Fruit fly (Drosophila melanogaster) whole organism, embryonic: Measurements from ENCODE around the gene CG13837.

ENCODE experiments used
- ATbp ChIP-seq: fragments of 200-800 bp; sonication (Bioruptor generic); optimal IDR thresholded peaks from 2 replicates; lab custom pipeline; 2017; ENCODE audit warnings: missing biosample characterization, mild to moderate bottlenecking, missing genetic modification characterization, missing genetic modification reagents
- CG11093 ChIP-seq: fragments of 200-800 bp; sonication (Bioruptor generic); IDR thresholded peaks from 3 replicates; pipeline ENCODE4 v1.3.6; 2022; ENCODE audit warnings: missing biosample characterization, missing genetic modification characterization
- CG11504 ChIP-seq: fragments of 200-800 bp; sonication (Bioruptor generic); optimal IDR thresholded peaks from 3 replicates; lab custom pipeline; 2019; ENCODE audit warnings: missing biosample characterization, mild to moderate bottlenecking, missing genetic modification characterization, moderate library complexity
- CG12071 ChIP-seq: fragments of 200-800 bp; sonication (Bioruptor generic); optimal IDR thresholded peaks from 3 replicates; lab custom pipeline; 2018; ENCODE audit warnings: missing biosample characterization, mild to moderate bottlenecking, missing genetic modification characterization
- CG12391 ChIP-seq: fragments of 200-800 bp; sonication (Bioruptor generic); optimal IDR thresholded peaks from 3 replicates; lab custom pipeline; 2018; ENCODE audit warnings: missing biosample characterization, mild to moderate bottlenecking, missing genetic modification characterization, moderate library complexity
- CG13296 ChIP-seq: fragments of 200-800 bp; sonication (Bioruptor generic); optimal IDR thresholded peaks from 3 replicates; lab custom pipeline; 2018; ENCODE audit warnings: missing biosample characterization, mild to moderate bottlenecking, missing genetic modification characterization
- CG14014 ChIP-seq: fragments of 200-800 bp; sonication (Bioruptor generic); IDR thresholded peaks from 2 replicates; pipeline ENCODE4 v1.3.6; 2022; ENCODE audit warnings: missing biosample characterization, missing genetic modification characterization
- CG14710 ChIP-seq: fragments of 200-800 bp; sonication (Bioruptor generic); optimal IDR thresholded peaks from 3 replicates; lab custom pipeline; 2019; ENCODE audit warnings: missing biosample characterization, mild to moderate bottlenecking, missing genetic modification characterization, moderate library complexity
- CG17568 ChIP-seq: fragments of 200-800 bp; sonication (Bioruptor generic); optimal IDR thresholded peaks from 2 replicates; lab custom pipeline; 2018; ENCODE audit warnings: missing biosample characterization, mild to moderate bottlenecking, missing genetic modification characterization, moderate library complexity
- CG18011 ChIP-seq: fragments of 200-800 bp; sonication (Bioruptor generic); optimal IDR thresholded peaks from 2 replicates; lab custom pipeline; 2017; ENCODE audit warnings: missing biosample characterization, missing genetic modification characterization, mild to moderate bottlenecking, moderate library complexity, missing genotype
- CG18599 ChIP-seq: fragments of 200-800 bp; sonication (Bioruptor generic); optimal IDR thresholded peaks from 3 replicates; lab custom pipeline; 2017; ENCODE audit warnings: missing biosample characterization, missing genetic modification characterization, mild to moderate bottlenecking, moderate library complexity, missing genetic modification reagents
- CG34376 ChIP-seq: fragments of 200-800 bp; sonication (Bioruptor generic); optimal IDR thresholded peaks from 2 replicates; lab custom pipeline; 2018; ENCODE audit warnings: missing biosample characterization, mild to moderate bottlenecking, missing genetic modification characterization
- CG7357 ChIP-seq: fragments of 200-800 bp; sonication (Bioruptor generic); IDR thresholded peaks from 3 replicates; pipeline ENCODE4 v1.3.6; 2022; ENCODE audit warnings: missing biosample characterization, missing genetic modification characterization
- CG9437 ChIP-seq: fragments of 200-800 bp; sonication (Bioruptor generic); optimal IDR thresholded peaks from 2 replicates; lab custom pipeline; 2018; ENCODE audit warnings: missing biosample characterization, mild to moderate bottlenecking, missing genetic modification characterization
- Chrac-16 ChIP-seq: fragments of 200-800 bp; sonication (Bioruptor generic); optimal IDR thresholded peaks from 3 replicates; lab custom pipeline; 2016; ENCODE audit warnings: missing biosample characterization, missing genetic modification characterization
- Dek ChIP-seq: fragments of 200-800 bp; sonication (Bioruptor generic); optimal IDR thresholded peaks from 3 replicates; lab custom pipeline; 2019; ENCODE audit warnings: missing biosample characterization, mild to moderate bottlenecking, missing genetic modification characterization, moderate library complexity
- Dll ChIP-seq: fragments of 200-800 bp; sonication (Bioruptor generic); IDR thresholded peaks from 4 replicates; pipeline ENCODE4 v1.3.6; 2022; ENCODE audit warnings: missing biosample characterization, missing genetic modification characterization; ENCODE audit not compliant: partially characterized antibody
- Fer1 ChIP-seq: fragments of 200-800 bp; sonication (Bioruptor generic); optimal IDR thresholded peaks from 2 replicates; lab custom pipeline; 2017; ENCODE audit warnings: missing biosample characterization, mild to moderate bottlenecking, missing genetic modification characterization
- Gug ChIP-seq: fragments of 200-800 bp; sonication (Bioruptor generic); IDR thresholded peaks from 4 replicates; pipeline ENCODE4 v1.3.6; 2022; ENCODE audit warnings: missing biosample characterization, missing genetic modification characterization
- Med ChIP-seq: fragments of 200-800 bp; sonication (Bioruptor generic); peaks from one replicate; lab custom pipeline; 2016; ENCODE audit warnings: missing biosample characterization, missing genetic modification characterization, mild to moderate bottlenecking, inconsistent platforms, moderate library complexity
- Scr ChIP-seq: fragments of 200-800 bp; sonication (Bioruptor generic); IDR thresholded peaks from 2 replicates; pipeline ENCODE4 v1.3.6; 2022; ENCODE audit warnings: missing biosample characterization, missing genetic modification characterization; ENCODE audit not compliant: partially characterized antibody
- abd-A ChIP-seq: fragments of 200-800 bp; sonication (Bioruptor generic); optimal IDR thresholded peaks from 3 replicates; lab custom pipeline; 2019; ENCODE audit warnings: missing biosample characterization, mild to moderate bottlenecking, missing genetic modification characterization, moderate library complexity
- aop ChIP-seq: fragments of 200-800 bp; sonication (Bioruptor generic); IDR thresholded peaks from 2 replicates; pipeline ENCODE4 v1.3.6; 2022; ENCODE audit warnings: missing biosample characterization, missing genetic modification characterization
- dan ChIP-seq: fragments of 200-800 bp; sonication (Bioruptor generic); IDR thresholded peaks from 2 replicates; pipeline ENCODE4 v1.3.6; 2022; ENCODE audit warnings: missing biosample characterization, missing genetic modification characterization
- dm ChIP-seq: fragments of 200-800 bp; sonication (Bioruptor generic); optimal IDR thresholded peaks from 3 replicates; lab custom pipeline; 2016; ENCODE audit warnings: missing biosample characterization, missing genetic modification characterization
- emc ChIP-seq: fragments of 200-800 bp; sonication (Bioruptor generic); optimal IDR thresholded peaks from 2 replicates; lab custom pipeline; 2016; ENCODE audit warnings: missing biosample characterization, missing genetic modification characterization
- en ChIP-seq: fragments of 200-800 bp; sonication (Bioruptor generic); optimal IDR thresholded peaks from 2 replicates; lab custom pipeline; 2016; ENCODE audit warnings: missing biosample characterization, missing genetic modification characterization
- fru ChIP-seq: fragments of >200 bp; optimal IDR thresholded peaks from 2 replicates; lab custom pipeline; 2017
- fu2 ChIP-seq: fragments of 200-800 bp; sonication (Bioruptor generic); optimal IDR thresholded peaks from 2 replicates; lab custom pipeline; 2016; ENCODE audit warnings: missing biosample characterization, missing genetic modification characterization
- gro ChIP-seq: fragments of 200-800 bp; sonication (Bioruptor generic); optimal IDR thresholded peaks from 2 replicates; lab custom pipeline; 2016; ENCODE audit warnings: missing biosample characterization, missing genetic modification characterization
- kay ChIP-seq: fragments of 200-800 bp; sonication (Bioruptor generic); optimal IDR thresholded peaks from 2 replicates; lab custom pipeline; 2016; ENCODE audit warnings: missing biosample characterization, missing genetic modification characterization
- lab ChIP-seq: fragments of 200-800 bp; sonication (Bioruptor generic); optimal IDR thresholded peaks from 3 replicates; lab custom pipeline; 2017; ENCODE audit warnings: missing biosample characterization, missing genetic modification characterization, mild to moderate bottlenecking, moderate library complexity, missing genetic modification reagents
- mirr ChIP-seq: fragments of 200-800 bp; sonication (Bioruptor generic); optimal IDR thresholded peaks from 3 replicates; lab custom pipeline; 2018; ENCODE audit warnings: missing biosample characterization, mild to moderate bottlenecking, missing genetic modification characterization
- nmo ChIP-seq: fragments of 200-800 bp; sonication (Bioruptor generic); optimal IDR thresholded peaks from 2 replicates; lab custom pipeline; 2018; ENCODE audit warnings: missing biosample characterization, mild to moderate bottlenecking, missing genetic modification characterization, moderate library complexity
- repo ChIP-seq: fragments of 200-800 bp; sonication (Bioruptor generic); optimal IDR thresholded peaks from 2 replicates; lab custom pipeline; 2016; ENCODE audit warnings: missing biosample characterization, missing genetic modification characterization
- sc ChIP-seq, 3 experiments: fragments of >200 bp in 2 of 3; fragments of 200-800 bp in 1 of 3; sonication (Bioruptor generic) in 1 of 3; optimal IDR thresholded peaks; 2 replicates in 2 of 3; 3 replicates in 1 of 3; lab custom pipeline; 2017; ENCODE audit warnings: mild to moderate bottlenecking in 1 of 3, missing biosample characterization in 1 of 3, missing genetic modification characterization in 1 of 3, missing genetic modification reagents in 1 of 3
- sisA ChIP-seq: fragments of 200-800 bp; sonication (Bioruptor generic); IDR thresholded peaks from 2 replicates; pipeline ENCODE4 v1.3.6; 2022; ENCODE audit warnings: missing biosample characterization, missing genetic modification characterization
- sr ChIP-seq: fragments of 200-800 bp; sonication (Bioruptor generic); IDR thresholded peaks from 3 replicates; pipeline ENCODE4 v1.3.6; 2022; ENCODE audit warnings: missing biosample characterization, missing genetic modification characterization
- tgo ChIP-seq: fragments of 200-800 bp; sonication (Bioruptor generic); IDR thresholded peaks from 3 replicates; pipeline ENCODE4 v1.3.6; 2022; ENCODE audit warnings: missing biosample characterization, missing genetic modification characterization
- unc-4 ChIP-seq: fragments of 200-800 bp; sonication (Bioruptor generic); IDR thresholded peaks from 2 replicates; pipeline ENCODE4 v1.3.6; 2022; ENCODE audit warnings: missing biosample characterization, missing genetic modification characterization; ENCODE audit not compliant: partially characterized antibody
- unpg ChIP-seq: fragments of 200-800 bp; sonication (Bioruptor generic); optimal IDR thresholded peaks from 3 replicates; lab custom pipeline; 2018; ENCODE audit warnings: missing biosample characterization, mild to moderate bottlenecking, missing genetic modification characterization, moderate library complexity

Gene CG13837

dm6 chr3R:23048690-23049118, 4.9 kb downstream of the CG13837 start (continued):
- TF ChIP-seq fu2 (GFP tag; lab: Kevin White, UChicago) (no peak), ATbp (GFP tag; lab: Kevin White, UChicago) (peak; percentile 81), tgo (peak; percentile 75), Fer1 (GFP tag; lab: Kevin White, UChicago) (peak; percentile 72), CG12391 (tag; lab: Kevin White, UChicago) (peak; percentile 81), unpg (GFP tag; lab: Kevin White, UChicago) (peak; percentile 88), dan (GFP tag; lab: Robert Waterston, UW) (no peak), CG17568 (GFP tag; lab: Kevin White, UChicago) (peak; percentile 41), dm (GFP tag; lab: Kevin White, UChicago) (peak; percentile 18), mirr (no peak), emc (GFP tag; lab: Kevin White, UChicago) (no peak), repo (GFP tag; lab: Kevin White, UChicago) (peak; percentile 14), CG12071 (GFP tag; lab: Kevin White, UChicago) (peak; percentile 43), kay (peak; percentile 50), Med (GFP tag; lab: Kevin White, UChicago) (peak; percentile 71), CG7357 (GFP tag; lab: Robert Waterston, UW) (peak; percentile 54; the same call in 1 of the 3 replicates), CG14710 (tag; lab: Kevin White, UChicago) (peak; percentile 74), Dek (tag; lab: Kevin White, UChicago) (peak; percentile 63), nmo (GFP tag; lab: Kevin White, UChicago) (peak; percentile 92), CG14014 (GFP tag; lab: Robert Waterston, UW) (peak; percentile 63), Dll (GFP tag; lab: Robert Waterston, UW) (no peak), Chrac-16 (GFP tag; lab: Kevin White, UChicago) (peak; percentile 49), aop (GFP tag; lab: Robert Waterston, UW) (no peak), CG11504 (peak; percentile 89), CG18599 (peak; percentile 64), Gug (peak; percentile 32; the same call in 2 of the 4 replicates), CG13296 (GFP tag; lab: Kevin White, UChicago) (peak; percentile 81), CG9437 (peak; percentile 75)

- TF ChIP-seq Scr (GFP tag; lab: Robert Waterston, UW) (no peak), sr (GFP tag; lab: Robert Waterston, UW) (no peak), sc (optimal IDR thresholded peaks at IDR 0.05; lab: Kevin White, UChicago) (no peak), sc (GFP tag; optimal IDR thresholded peaks at IDR 0.05; lab: Kevin White, UChicago) (no peak), abd-A (tag; lab: Kevin White, UChicago) (no peak), fru (no peak), CG34376 (GFP tag; lab: Kevin White, UChicago) (no peak), unc-4 (GFP tag; lab: Robert Waterston, UW) (no peak), dan (GFP tag; lab: Robert Waterston, UW) (no peak), en (GFP tag; lab: Kevin White, UChicago) (no peak), CG11093 (GFP tag; lab: Robert Waterston, UW) (no peak), sisA (no peak), gro (no peak), CG18011 (no peak), lab (GFP tag; lab: Kevin White, UChicago) (no peak)
Measured at dm6 chr3R:23051639-23052125, 7.9 kb downstream of the CG13837 start, which contains the start of gene Gr94a. TSS of gene Gr94a (plus strand) at chr3R:23051689.
